Fruit fly (Drosophila melanogaster) S2 (cell line): ENCODE results near the gene ct.

ENCODE experiments used
- CG8478 ChIP-seq: fragments of >200 bp; optimal IDR thresholded peaks from 2 replicates; lab custom pipeline; 2018
- CTCF ChIP-seq, 2 experiments: fragments of >200 bp; optimal IDR thresholded peaks; 2 replicates each; lab custom pipeline; 2018

ct gene

dm6 chrX:7707350-7708241 is 99.4 kb downstream of the ct start:
- TF ChIP-seq CTCF (optimal IDR thresholded peaks at IDR 0.05; lab: Kevin White, UChicago) (no peak), CG8478 (lab: Kevin White, UChicago) (no peak)

- TF ChIP-seq CG8478 (lab: Kevin White, UChicago) (no peak), CTCF (optimal IDR thresholded peaks at IDR 0.05; lab: Kevin White, UChicago) (no peak)
Observed at dm6 chrX:7708942-7709707, 100.9 kb downstream of the ct start, which contains the start of gene CHES-1-like. TSS of gene CHES-1-like (minus strand) at chrX:7709385.

dm6 chrX:7709708-7710438 is 101.6 kb downstream of the ct start:
- TF ChIP-seq CG8478 (lab: Kevin White, UChicago) (no peak), CTCF (optimal IDR thresholded peaks at IDR 0.05; lab: Kevin White, UChicago) (no peak)

DNA sequence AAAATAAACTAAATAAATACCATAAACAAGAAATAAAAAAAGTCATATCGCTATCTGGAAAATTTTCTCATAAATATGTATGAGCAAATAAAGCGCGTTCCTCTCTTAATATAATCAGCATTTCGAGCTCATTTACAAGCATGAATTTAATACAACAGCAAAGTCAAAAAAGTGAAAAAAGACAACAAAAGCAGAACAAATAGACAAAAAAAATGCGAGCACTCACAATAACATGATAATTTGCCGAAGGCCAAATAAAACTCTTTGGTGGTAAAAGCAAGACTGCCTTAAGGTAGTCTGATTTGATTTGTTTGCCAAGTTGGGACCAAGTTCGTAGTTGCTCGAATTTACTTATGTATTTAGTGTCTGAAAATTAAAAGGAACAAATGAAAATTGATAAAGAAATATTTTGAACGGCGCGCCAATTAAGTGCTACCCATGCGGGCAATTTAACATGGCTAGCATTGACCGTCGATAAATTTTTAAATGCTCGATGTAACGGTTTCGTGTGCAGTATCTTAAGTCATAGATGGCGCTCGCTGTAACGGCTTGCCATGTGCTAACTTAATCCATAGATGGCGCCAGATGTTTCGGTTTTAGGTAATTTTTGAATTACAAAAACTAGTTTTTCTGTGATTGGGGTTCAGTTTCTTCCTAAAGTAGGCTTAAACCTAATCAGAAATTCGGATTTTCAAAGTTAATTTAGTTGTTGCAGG is 102.4 kb downstream of the ct start:
- TF ChIP-seq CG8478 (lab: Kevin White, UChicago) (no peak), CTCF (optimal IDR thresholded peaks at IDR 0.05; lab: Kevin White, UChicago) (peak; percentile 96)

DNA sequence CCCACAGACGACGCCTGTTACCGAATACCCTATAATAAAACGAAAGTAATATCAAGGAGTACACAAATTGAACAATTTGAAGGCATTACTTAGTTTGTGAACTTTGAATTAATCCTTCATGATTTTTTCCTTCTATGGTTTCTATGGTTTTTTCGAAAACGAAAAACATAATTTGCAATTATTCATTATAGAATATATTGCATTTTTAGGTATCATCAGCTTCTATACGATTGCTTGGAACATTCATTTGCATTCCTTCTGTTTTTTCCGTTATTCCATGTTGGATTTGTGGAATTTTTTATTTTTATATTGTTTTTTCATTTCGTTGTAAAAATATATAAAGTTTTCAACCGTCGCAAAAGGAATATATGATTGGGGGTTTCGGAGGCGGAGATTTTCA is 107.2 kb downstream of the ct start:
- TF ChIP-seq CG8478 (lab: Kevin White, UChicago) (no peak), CTCF (optimal IDR thresholded peaks at IDR 0.05; lab: Kevin White, UChicago) (no peak)

DNA sequence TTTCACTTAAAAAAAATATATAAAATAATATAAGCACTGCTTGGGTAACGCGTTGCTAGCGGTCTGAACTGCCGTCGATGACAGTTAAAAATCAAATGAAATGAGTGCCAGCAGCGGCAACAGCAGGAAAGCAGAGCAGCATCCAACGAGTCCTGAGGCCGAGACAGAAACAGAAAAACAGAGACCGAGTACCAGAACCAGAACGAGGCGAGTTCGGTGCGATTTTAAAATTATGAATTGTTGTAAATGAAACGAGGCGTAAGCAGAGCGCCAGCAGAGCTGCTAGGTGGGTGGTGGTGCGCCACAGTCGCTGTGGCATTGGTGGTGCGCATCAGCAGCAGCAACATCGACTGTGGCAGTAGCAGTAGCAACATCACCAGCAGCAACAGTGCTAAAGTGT is 109.6 kb downstream of the ct start, which contains the start of gene CG15478:
Gene CG15478, minus strand, starts transcription at position 101 of the 400 bp plus-strand sequence.
- TF ChIP-seq CTCF (optimal IDR thresholded peaks at IDR 0.05; lab: Kevin White, UChicago) (no peak), CG8478 (lab: Kevin White, UChicago) (no peak)

- no peak for TF ChIP-seq CG8478 (lab: Kevin White, UChicago)
- peak in 1 of 2 experiments; percentile 19 for TF ChIP-seq CTCF (optimal IDR thresholded peaks at IDR 0.05; lab: Kevin White, UChicago)
Observed at dm6 chrX:7721905-7722304, 113.7 kb downstream of the ct start, which contains the start of gene Hira. TSS of gene Hira (plus strand) at chrX:7722119.
